Worm (Caenorhabditis elegans) whole organism, dauer: Measurements from ENCODE around the gene fbxb-21.
"Not testable (repeated sequence)": the region's sequence is repeated elsewhere in the genome, so short reads cannot be mapped to it uniquely, and the experiment has no call there.

Source experiments
- unc-62 ChIP-seq: sonication (generic microtip); optimal IDR thresholded peaks from 2 replicates; lab custom pipeline; 2017; ENCODE audit warnings: missing biosample characterization, missing genetic modification reagents, missing genetic modification characterization

The fbxb-21 gene

DNA sequence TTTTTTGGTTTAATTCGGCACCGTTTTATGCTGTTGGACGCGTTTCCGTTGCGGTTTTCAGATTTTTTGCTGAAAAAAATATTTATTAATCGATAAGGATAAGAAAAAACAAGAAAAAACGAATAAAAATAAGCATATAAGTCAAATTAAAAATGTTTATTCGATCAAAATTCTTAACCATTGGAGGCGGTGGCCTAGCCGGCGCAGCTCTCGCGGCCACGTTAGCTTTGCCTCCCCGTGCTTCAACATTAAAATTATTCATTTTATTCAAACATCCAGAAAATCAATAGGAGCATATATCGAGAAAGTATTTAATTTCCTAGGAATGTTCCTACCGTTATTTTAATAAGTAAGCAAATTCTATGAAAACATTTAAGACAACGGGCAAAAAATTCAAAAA lies 14.2 kb upstream of the fbxb-21 start, which contains the start of gene ZC204.14:
TSS of gene ZC204.14 (minus strand) at position 69 of the 400 bp plus-strand sequence.
- no peak for TF ChIP-seq unc-62

DNA sequence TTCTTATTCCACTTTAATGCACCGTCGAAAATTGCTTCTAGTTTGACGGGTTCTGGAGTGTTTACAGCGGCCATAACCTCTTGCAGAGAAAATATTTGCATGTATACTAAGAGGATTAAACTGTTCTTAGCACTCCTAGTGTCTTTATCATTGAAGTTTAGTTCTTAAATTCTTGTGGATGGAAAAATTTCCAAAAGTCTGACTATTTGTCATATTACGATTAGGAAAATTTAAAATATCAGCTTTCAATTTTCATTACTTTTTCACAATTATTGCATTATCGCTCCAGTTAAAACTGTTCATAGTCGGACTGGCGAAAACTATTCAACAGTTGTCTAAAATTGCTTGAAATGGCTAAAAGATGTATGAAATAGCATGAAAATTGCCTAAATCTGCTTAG lies 12.2 kb upstream of the fbxb-21 start, which contains the start of gene ZC204.13:
TSS of gene ZC204.13 (minus strand) at position 101 of the 400 bp plus-strand sequence.
- TF ChIP-seq unc-62: not testable (repeated sequence)

DNA sequence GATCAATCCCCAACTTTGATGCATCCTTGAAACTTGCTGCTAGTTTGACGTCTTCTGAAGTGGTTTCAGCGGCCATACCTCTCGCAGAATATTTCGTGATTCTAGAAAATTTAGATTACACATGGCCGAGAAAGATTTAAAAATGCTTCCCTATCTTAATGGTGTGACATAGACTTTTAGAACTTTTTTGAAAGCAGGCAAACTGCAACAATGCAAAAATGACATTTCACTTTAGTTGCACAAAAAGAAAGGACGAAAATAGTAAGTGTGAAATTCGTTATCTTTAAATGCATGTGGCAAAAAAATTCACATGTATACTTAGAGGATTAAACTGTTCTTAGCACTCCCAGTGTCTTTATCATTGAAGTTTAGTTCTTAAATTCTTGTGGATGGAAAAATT lies 8.5 kb upstream of the fbxb-21 start, which contains the start of gene ZC204.12:
TSS of gene ZC204.12 (minus strand) at position 101 of the 400 bp plus-strand sequence.
- no peak for TF ChIP-seq unc-62

DNA sequence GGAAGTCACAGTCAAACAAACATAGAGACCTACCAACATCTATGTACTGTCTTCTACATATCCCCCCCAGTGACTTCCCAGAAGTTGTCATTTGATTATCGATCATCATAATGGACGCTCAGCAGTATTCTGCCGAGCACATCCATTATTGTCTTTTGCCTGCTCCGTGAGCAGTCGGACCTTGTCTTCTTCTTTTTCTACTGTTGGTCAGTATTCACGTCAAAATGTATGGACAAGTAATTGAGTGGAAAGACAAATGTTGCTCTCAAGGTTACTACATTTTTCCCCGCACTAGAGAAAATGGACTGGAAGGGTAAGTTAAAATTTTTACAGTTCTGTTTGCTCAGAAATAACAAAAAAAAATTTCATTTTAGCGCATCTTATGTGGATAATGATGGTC lies 6.2 kb upstream of the fbxb-21 start, which contains the start of gene btb-12:
TSS of gene btb-12 (plus strand) at position 301 of the 400 bp plus-strand sequence.
- TF ChIP-seq unc-62: no peak

DNA sequence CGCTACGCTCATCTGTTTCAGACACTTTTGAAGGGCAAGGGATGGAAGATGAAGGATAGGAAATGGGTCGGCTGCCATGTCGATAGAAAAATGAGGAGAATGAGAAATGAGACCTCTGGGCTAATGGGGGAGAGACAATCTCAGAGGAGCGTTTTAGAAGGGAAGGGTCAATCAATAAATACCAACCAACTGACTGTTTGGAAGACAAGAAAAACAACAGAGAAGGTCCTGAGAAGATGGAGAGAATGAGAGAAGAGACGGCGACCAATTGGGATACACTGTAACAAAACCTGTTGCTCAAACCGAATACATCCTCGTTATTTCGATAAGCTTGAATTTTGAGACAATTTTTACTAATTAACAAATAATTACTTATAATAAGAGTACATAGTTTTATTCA lies 4.7 kb upstream of the fbxb-21 start, which contains the start of gene fbxb-15:
TSS of gene fbxb-15 (minus strand) at position 101 of the 400 bp plus-strand sequence.
- TF ChIP-seq unc-62: no peak

DNA sequence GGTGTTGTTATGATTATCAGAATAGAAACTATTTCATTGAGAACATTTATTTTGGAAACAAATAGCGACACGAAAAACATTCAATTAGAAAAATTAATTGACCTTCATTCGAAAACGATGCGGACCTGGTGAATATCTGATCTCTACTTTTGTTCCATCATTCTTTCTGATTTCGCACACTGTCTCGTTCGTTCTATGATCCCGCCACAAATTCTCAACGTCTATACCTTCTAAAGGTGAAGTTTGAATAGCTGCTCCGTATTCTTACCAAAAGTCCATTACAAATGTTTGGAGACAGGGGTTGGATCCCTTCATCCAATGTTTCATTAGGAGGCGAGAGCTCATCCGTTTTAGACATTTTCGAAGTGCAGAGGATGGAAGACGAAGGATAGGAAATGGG lies 3.1 kb upstream of the fbxb-21 start, which contains the start of gene fbxb-16:
TSS of gene fbxb-16 (minus strand) at position 101 of the 400 bp plus-strand sequence.
- no peak for TF ChIP-seq unc-62

DNA sequence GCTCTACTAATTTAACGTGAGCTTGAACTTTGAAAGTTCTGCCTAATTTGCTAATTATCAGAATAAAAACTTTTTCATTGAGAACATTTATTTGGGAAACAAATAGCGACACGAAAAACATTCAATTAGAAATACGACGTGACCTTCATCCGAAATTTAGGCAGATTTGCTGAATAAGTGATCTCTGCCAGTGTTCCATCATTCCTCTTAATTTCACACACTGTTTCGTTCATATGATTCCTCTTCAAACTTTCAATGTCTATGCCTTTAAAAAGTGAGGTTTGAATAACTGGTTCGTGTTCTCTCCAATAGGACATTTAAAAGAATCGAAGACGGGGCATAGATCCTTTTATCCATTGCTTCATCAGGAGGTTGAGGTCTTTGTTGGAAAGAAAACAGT lies 1.8 kb upstream of the fbxb-21 start, which contains the start of gene fbxb-20:
TSS of gene fbxb-20 (minus strand) at position 101 of the 400 bp plus-strand sequence.
- TF ChIP-seq unc-62: no peak

DNA sequence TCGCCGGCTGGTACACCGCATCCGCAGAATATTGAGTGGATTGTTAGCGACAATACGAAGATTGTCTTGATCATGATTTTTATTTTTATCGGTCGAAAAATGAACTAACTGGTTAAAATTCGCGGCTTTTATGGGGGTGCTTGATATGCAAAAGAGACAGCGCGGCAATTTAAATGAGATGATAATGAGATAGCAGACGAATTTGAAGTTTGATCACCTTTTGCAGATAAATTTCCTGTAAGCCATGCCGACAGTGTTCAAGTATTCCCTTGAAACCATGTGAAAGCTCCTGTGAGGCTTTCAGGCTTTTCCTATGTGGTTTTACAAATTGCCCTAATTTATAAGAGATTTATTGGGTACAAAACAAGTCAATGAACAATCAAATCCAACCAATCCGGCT lies 2.5 kb downstream of the fbxb-21 start, which contains the start of gene ZC204.17:
TSS of gene ZC204.17 (minus strand) at position 101 of the 400 bp plus-strand sequence.
- no peak for TF ChIP-seq unc-62

DNA sequence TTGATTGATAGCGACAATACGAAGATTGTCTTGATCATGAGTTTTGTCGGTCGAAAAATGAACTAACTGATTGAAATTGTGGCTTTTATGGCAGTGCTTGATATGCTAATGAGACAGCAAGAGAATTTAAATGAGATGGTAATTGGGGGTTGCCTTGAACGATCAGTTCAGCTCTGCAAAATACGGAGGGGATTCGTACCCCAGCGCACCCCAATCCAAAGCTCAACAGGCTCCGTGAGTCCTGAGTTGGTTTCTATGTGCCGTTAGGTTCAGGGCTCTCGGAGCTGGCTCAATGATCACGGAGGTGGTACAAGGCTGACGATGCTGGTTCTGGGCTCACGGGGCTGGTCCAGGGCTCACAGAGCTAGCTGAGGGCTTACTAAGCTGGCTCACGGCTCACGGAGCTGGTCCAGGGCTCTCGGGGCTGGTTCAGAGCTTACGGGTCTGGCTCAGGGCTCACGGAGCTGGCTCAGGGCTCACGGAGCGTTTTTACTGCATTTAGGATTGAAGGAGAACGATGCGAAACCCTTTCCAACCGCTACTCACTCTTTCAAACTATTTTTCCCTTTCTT lies 3.8 kb downstream of the fbxb-21 start, which contains the start of gene ZC204.6:
TSS of gene ZC204.6 (minus strand) at position 51 of the 572 bp plus-strand sequence.
- TF ChIP-seq unc-62: no peak

DNA sequence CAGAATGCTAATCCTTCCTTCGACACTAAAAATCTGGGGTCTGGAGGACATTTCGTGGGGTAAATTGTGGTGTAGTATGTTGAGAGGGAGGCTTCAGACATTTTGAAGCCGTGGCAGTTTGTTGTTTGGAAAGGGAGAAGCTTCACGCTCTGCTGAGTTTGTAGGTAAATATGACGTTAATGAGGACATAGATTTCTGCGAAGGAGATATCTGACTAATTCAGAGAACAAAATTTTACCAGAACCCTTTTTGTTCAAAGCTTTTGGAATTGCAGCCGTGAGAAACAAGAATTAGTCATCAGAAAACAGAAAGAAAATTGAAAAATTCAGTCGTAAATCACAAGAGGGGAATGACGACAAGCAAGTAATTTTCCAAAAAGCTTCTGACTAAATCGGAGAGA lies 8.2 kb downstream of the fbxb-21 start, which contains the start of gene srh-72:
TSS of gene srh-72 (minus strand) at position 101 of the 400 bp plus-strand sequence.
- TF ChIP-seq unc-62: no peak

DNA sequence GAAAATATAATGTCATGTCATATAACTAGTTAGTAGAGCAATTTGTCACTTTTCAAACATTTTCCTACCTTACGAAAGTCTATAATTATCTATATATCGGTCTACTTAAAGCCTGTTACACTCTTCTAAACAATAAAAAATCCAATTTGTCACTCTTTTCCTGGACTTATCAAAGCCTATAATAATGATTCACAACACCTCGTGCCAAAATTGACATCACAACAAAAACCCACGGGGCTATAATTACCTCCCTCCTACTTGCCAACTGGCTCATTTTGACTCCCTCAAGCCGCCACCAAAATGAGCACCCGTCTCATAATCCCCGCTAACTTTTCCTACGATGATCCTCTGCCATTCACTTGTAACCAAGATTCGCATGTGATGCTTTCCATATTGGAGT lies 12.3 kb downstream of the fbxb-21 start, which contains the start of gene srg-20:
TSS of gene srg-20 (plus strand) at position 301 of the 400 bp plus-strand sequence.
- not testable (repeated sequence) for TF ChIP-seq unc-62

DNA sequence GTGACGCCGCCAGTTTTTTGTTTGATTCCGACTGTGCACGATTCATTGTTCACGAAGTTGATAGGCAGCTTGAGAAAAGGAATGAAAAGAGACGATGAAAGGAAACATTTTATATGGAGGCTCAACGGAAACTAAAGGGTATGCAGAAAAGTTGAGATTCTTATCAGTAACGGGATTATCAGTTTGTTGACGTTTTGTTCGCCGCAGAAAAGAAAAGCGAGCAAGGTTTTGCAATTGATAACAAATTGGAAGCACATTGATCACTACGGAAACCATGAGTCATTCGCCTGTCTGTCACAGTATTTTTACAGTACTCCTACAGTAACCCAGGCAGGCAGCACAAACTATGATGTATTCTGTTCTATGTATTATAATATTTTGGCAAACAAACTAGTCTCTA lies 12.7 kb downstream of the fbxb-21 start:
- TF ChIP-seq unc-62: no peak

DNA sequence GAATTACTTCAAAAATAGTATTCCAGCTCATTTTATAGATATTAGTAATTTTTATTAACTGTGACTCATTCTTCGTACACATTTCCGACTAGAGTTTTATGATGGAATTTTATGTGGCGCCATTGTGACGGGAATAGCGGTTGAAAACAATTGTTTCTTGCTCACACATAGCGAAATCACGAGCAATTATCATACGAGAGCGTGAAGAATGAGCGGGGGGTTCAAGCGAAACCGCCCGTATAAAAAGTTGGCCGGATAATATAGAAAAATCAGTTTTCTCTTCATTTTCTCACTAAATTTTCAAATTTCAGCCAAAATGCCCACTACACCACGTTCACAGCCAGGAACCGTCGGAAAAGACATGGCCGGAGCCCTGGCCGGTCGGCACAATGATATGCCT lies 15.2 kb downstream of the fbxb-21 start, which contains the start of gene C08E3.1:
TSS of gene C08E3.1 (plus strand) at position 301 of the 400 bp plus-strand sequence.
- TF ChIP-seq unc-62: not testable (repeated sequence)

DNA sequence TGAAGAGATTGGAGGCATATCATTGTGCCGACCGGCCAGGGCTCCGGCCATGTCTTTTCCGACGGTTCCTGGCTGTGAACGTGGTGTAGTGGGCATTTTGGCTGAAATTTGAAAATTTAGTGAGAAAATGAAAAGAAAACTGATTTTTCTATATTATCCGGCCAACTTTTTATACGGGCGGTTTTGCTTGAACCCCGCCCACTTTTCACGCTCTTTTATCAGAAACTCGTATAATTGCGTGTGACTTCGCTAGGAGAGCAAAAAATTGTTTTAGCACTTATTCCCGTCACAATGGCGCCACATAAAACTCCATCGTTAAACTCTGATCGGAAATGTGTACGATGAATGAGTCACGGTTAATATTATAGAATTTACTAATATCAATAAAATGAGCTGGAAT lies 16.5 kb downstream of the fbxb-21 start, which contains the start of gene C08E3.13:
TSS of gene C08E3.13 (minus strand) at position 101 of the 400 bp plus-strand sequence.
- not testable (repeated sequence) for TF ChIP-seq unc-62

DNA sequence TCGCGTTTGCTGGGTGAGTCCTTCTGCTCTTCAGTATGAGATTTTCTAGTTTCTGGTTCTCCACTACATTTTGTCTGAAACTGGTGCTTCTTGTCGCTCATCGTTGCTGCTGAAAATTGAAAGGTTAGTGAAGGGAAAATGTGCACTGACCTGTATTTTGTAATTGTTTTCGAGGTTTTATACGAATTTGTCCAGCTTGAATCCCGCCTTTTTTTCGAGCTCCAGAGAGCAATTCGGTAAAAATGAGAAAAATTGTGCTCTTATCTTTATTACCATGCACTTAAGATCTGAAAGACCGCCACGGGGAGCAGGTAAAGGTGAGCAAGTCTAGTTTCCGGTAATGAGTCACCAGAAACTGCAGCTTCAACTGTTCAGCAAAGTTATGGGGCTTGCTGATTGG lies 20.9 kb downstream of the fbxb-21 start, which contains the start of gene C08E3.15:
TSS of gene C08E3.15 (minus strand) at position 101 of the 400 bp plus-strand sequence.
- TF ChIP-seq unc-62: not testable (repeated sequence)

DNA sequence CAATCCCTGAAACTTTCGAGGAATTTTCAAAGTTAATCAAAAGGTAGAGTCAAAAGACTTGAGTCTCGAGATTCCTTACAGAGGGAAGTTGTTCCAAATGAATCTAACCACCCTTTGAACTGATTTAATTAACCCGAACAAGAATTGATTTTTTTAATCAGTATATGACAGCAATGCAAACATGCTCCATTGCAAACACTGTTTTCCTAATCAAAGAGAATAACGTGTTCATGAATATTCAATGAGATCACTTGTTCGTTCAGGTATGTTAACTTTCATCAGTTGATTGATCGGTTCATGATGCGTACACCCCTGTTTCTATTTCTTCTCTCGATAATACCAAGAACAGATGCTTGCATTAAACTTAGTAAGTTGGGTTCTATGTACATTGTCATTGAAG lies 23.0 kb downstream of the fbxb-21 start, which contains the start of gene C08E3.14:
TSS of gene C08E3.14 (plus strand) at position 301 of the 400 bp plus-strand sequence.
- TF ChIP-seq unc-62: no peak

DNA sequence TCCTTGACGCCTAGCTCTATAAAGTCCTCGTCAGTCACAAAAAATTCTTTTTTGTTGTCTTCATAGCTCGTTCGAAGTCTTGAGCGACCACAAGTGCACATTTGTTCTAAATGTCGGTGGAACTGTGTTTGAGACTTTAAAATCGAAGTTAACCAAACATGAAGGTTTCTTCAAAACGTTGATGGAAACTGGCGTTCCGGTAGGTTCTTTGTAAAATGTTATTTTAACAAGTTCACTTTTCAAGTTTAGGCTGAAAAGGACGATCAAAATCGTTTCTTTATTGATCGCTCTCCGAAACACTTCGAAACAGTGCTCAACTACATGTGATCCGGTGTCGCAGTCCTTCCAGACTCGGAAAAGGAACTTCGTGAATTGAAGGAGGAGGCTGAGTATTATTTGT lies 24.1 kb downstream of the fbxb-21 start, which contains the start of gene fbxa-160:
TSS of gene fbxa-160 (minus strand) at position 101 of the 400 bp plus-strand sequence.
- no peak for TF ChIP-seq unc-62
